Worm (Caenorhabditis elegans) whole organism, L3 larva: Measurements from ENCODE around the gene rde-12.

ENCODE experiments used
- fkh-10 ChIP-seq: sonication (generic microtip); optimal IDR thresholded peaks from 2 replicates; lab custom pipeline; 2017; ENCODE audit warnings: missing biosample characterization, missing genetic modification reagents, missing genetic modification characterization
- pha-4 ChIP-seq: fragments of 150-350 bp; optimal IDR thresholded peaks from 2 replicates; lab custom pipeline; 2014; ENCODE audit warnings: missing biosample characterization, missing genetic modification reagents, missing genetic modification characterization
- snpc-4 ChIP-seq: fragments of 150-350 bp; optimal IDR thresholded peaks from 2 replicates; lab custom pipeline; 2014; ENCODE audit warnings: missing biosample characterization, missing genetic modification characterization
- unc-39 ChIP-seq: sonication (generic microtip); optimal IDR thresholded peaks from 4 replicates; lab custom pipeline; 2017; ENCODE audit warnings: missing biosample characterization, missing genetic modification characterization
- unc-62 ChIP-seq: fragments of 150-350 bp; sonication (generic microtip); optimal IDR thresholded peaks from 4 replicates; lab custom pipeline; 2014; ENCODE audit warnings: missing biosample characterization, missing genetic modification reagents, missing genetic modification characterization
- zag-1 ChIP-seq: fragments of 150-350 bp; optimal IDR thresholded peaks from 2 replicates; lab custom pipeline; 2014; ENCODE audit warnings: missing biosample characterization, missing genetic modification characterization

DNA sequence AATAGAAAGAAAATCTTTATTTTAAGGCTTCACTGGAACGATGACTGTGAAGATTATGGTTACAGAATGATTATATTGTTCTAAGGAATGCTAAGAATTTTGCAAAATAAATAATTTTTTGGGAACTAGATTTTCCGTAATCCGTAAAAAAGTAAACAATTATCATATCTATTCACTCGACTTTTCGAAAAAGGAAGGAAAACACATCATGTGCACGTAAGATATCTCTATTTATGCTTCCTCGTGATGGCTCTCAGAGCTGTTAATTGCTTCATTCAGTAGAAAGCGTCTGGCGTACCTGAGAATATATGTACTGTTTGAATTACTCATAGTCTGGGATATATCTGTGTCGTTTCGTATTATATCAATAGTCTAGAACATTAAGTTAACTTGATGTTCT, 45.4 kb upstream of the rde-12 start, which contains the start of gene srd-11:
- TF ChIP-seq fkh-10 (GFP tag; lab: Kevin White, UChicago), result no peak
- TF ChIP-seq unc-62 (GFP tag; lab: Kevin White, UChicago), result no peak
- no peak for TF ChIP-seq zag-1 (tag; lab: Kevin White, UChicago)
- no peak for TF ChIP-seq pha-4 (tag; lab: Kevin White, UChicago)
- TF ChIP-seq snpc-4 (tag; lab: Kevin White, UChicago), result no peak
- TF ChIP-seq unc-39 (tag; lab: Kevin White, UChicago), result no peak
